Fruit fly (Drosophila melanogaster) whole organism, wandering third instar larva: ENCODE results near the gene orb2.

Source experiments
- N ChIP-seq: fragments of >200 bp; optimal IDR thresholded peaks from 2 replicates; lab custom pipeline; 2018; ENCODE audit warnings: missing biosample characterization, missing external identifiers, missing genetic modification characterization
- br ChIP-seq: fragments of 200-800 bp; sonication (Bioruptor generic); optimal IDR thresholded peaks from 2 replicates; lab custom pipeline; 2016; ENCODE audit warnings: missing biosample characterization, missing genetic modification characterization
- dl ChIP-seq, 2 experiments: fragments of 175-275, 200-275 bp in 1 of 2; fragments of 200-275 bp in 1 of 2; sonication (Bioruptor generic); optimal IDR thresholded peaks; lab custom pipeline; 2018; ENCODE audit warnings: mild to moderate bottlenecking in 2 of 2, missing biosample characterization in 2 of 2, missing genetic modification characterization in 2 of 2, moderate library complexity in 2 of 2; ENCODE audit not compliant: partially characterized antibody in 2 of 2, insufficient read depth in 1 of 2
- fru ChIP-seq: fragments of 200-800 bp; sonication (Bioruptor generic); optimal IDR thresholded peaks from 3 replicates; lab custom pipeline; 2016; ENCODE audit warnings: missing biosample characterization, mild to moderate bottlenecking, missing genetic modification characterization
- h ChIP-seq: fragments of 200-800 bp; sonication (Bioruptor generic); optimal IDR thresholded peaks from 3 replicates; lab custom pipeline; 2016; ENCODE audit warnings: missing biosample characterization, mild to moderate bottlenecking, missing genetic modification characterization
- pan ChIP-seq: fragments of >200 bp; optimal IDR thresholded peaks from 2 replicates; lab custom pipeline; 2017
- usp ChIP-seq: fragments of >200 bp; optimal IDR thresholded peaks from 2 replicates; lab custom pipeline; 2017; ENCODE audit warnings: missing biosample characterization, missing genetic modification characterization

- TF ChIP-seq fru (GFP tag; lab: Kevin White, UChicago) (no peak), br (GFP tag; lab: Kevin White, UChicago) (no peak), usp (no peak), pan (no peak), N (no peak), dl (GFP tag; optimal IDR thresholded peaks at IDR 0.05; lab: Kevin White, UChicago; ENCODE audit: insufficient read depth in 1 of 2, partially characterized antibody in 2 of 2) (no peak), h (no peak)
Measured at dm6 chr3L:9003369-9003768, 49.1 kb upstream of the orb2 start.
